Worm (Caenorhabditis elegans) whole organism, early embryonic: ENCODE measurements around the gene F02D10.2.
A peak's percentile ranks its signal among the peaks of the same experiment; 100 is the strongest.
"Not testable (repeated sequence)": the region's sequence is repeated elsewhere in the genome, so short reads cannot be mapped to it uniquely, and the experiment has no call there.

ENCODE experiments used
- B0310.2 ChIP-seq: sonication (generic microtip); optimal IDR thresholded peaks from 2 replicates; lab custom pipeline; 2016; ENCODE audit warnings: mild to moderate bottlenecking, missing genetic modification characterization, missing compliant biosample characterization
- F13C5.2 ChIP-seq: sonication (generic microtip); optimal IDR thresholded peaks from 2 replicates; lab custom pipeline; 2017; ENCODE audit warnings: mild to moderate bottlenecking, missing genetic modification characterization, inconsistent platforms, missing compliant biosample characterization
- aly-1 ChIP-seq: sonication (generic microtip); optimal IDR thresholded peaks from 2 replicates; lab custom pipeline; 2016; ENCODE audit warnings: missing genetic modification characterization, missing compliant biosample characterization
- ama-1 ChIP-seq: fragments of 150-350 bp; optimal IDR thresholded peaks from 2 replicates; lab custom pipeline; 2014
- ceh-13 ChIP-seq: fragments of 200-800 bp; sonication (Bioruptor generic); optimal IDR thresholded peaks from 2 replicates; lab custom pipeline; 2018; ENCODE audit warnings: mild to moderate bottlenecking, missing genetic modification characterization, missing compliant biosample characterization
- ceh-36 ChIP-seq: sonication (generic microtip); optimal IDR thresholded peaks from 2 replicates; lab custom pipeline; 2016; ENCODE audit warnings: missing genetic modification characterization, inconsistent platforms, missing compliant biosample characterization
- ets-7 ChIP-seq: sonication (generic microtip); optimal IDR thresholded peaks from 2 replicates; lab custom pipeline; 2016; ENCODE audit warnings: missing genotype, missing genetic modification characterization, missing compliant biosample characterization
- flt-1 ChIP-seq: fragments of 200-800 bp; sonication (Bioruptor generic); IDR thresholded peaks from 2 replicates; pipeline ENCODE4 v1.3.6; 2022; ENCODE audit warnings: missing genetic modification characterization, missing compliant biosample characterization
- hmbx-1 ChIP-seq: sonication (generic microtip); optimal IDR thresholded peaks from 2 replicates; lab custom pipeline; 2016; ENCODE audit warnings: mild to moderate bottlenecking, missing genetic modification characterization, missing compliant biosample characterization
- hmg-4 ChIP-seq: fragments of 200-800 bp; sonication (Bioruptor generic); optimal IDR thresholded peaks from 2 replicates; lab custom pipeline; 2018; ENCODE audit warnings: mild to moderate bottlenecking, missing genetic modification characterization, missing compliant biosample characterization
- hnd-1 ChIP-seq: sonication (generic microtip); optimal IDR thresholded peaks from 2 replicates; lab custom pipeline; 2016; ENCODE audit warnings: missing genetic modification characterization, missing compliant biosample characterization
- pes-1 ChIP-seq: fragments of 200-800 bp; sonication (Bioruptor generic); IDR thresholded peaks from 2 replicates; pipeline ENCODE4 v1.3.6; 2022; ENCODE audit warnings: missing genetic modification reagents, missing genetic modification characterization, missing compliant biosample characterization
- scrt-1 ChIP-seq: fragments of 200-800 bp; sonication (Bioruptor generic); IDR thresholded peaks from 2 replicates; pipeline ENCODE4 v1.3.6; 2022; ENCODE audit warnings: missing genetic modification characterization, missing compliant biosample characterization
- sea-1 ChIP-seq: fragments of 200-800 bp; sonication (Bioruptor generic); conservative IDR thresholded peaks from 2 replicates; pipeline ENCODE4 v1.3.6; 2022; ENCODE audit warnings: missing genetic modification characterization, missing compliant biosample characterization
- tbx-11 ChIP-seq: fragments of 200-800 bp; sonication (Bioruptor generic); IDR thresholded peaks from 2 replicates; pipeline ENCODE4 v1.3.6; 2022; ENCODE audit warnings: missing genetic modification characterization, missing compliant biosample characterization
- tbx-37 ChIP-seq: fragments of 200-800 bp; sonication (Bioruptor generic); conservative IDR thresholded peaks from 2 replicates; pipeline ENCODE4 v1.3.6; 2022; ENCODE audit warnings: missing genetic modification reagents, missing genetic modification characterization, missing compliant biosample characterization
- tra-4 ChIP-seq: sonication (generic microtip); optimal IDR thresholded peaks from 2 replicates; lab custom pipeline; 2017; ENCODE audit warnings: missing genetic modification characterization, missing compliant biosample characterization

Gene F02D10.2

DNA sequence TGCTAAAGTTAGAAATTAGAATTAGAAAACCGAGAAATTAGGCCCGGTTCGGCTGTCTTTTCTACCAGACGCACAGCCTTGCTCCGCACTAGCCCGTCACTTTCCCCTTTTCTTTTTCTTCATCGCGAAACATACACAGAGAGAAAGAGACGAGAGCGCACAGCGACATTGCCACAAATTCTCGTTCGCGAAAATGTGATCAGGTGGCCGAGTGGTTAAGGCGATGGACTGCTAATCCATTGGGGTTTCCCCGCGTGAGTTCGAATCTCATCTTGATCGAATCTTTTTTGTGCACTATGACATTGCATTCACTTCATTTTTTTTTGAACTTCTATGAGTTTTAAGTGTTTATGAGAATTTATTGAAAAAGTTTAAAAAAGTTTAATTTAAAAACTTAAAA lies 21.2 kb downstream of the F02D10.2 start:
- TF ChIP-seq ceh-13 (GFP tag; lab: Kevin White, UChicago) (no peak), scrt-1 (GFP tag; lab: Robert Waterston, UW) (no peak), tbx-37 (GFP tag; lab: Robert Waterston, UW) (no peak; the same call in 1 of the 2 replicates), ama-1 (lab: Kevin White, UChicago) (no peak), F13C5.2 (peak; percentile 55), ceh-36 (tag; lab: Kevin White, UChicago) (no peak), tbx-11 (GFP tag; lab: Robert Waterston, UW) (no peak), ets-7 (tag; lab: Kevin White, UChicago) (no peak), pes-1 (GFP tag; lab: Robert Waterston, UW) (no peak; the same call in 1 of the 2 replicates), sea-1 (GFP tag; lab: Robert Waterston, UW) (0 out of 2 replicates have a peak, but pooled peaks have one; percentile 41), hmbx-1 (no peak), aly-1 (tag; lab: Kevin White, UChicago) (no peak), hmg-4 (GFP tag; lab: Kevin White, UChicago) (peak; percentile 22), hnd-1 (tag; lab: Kevin White, UChicago) (no peak), flt-1 (GFP tag; lab: Robert Waterston, UW) (peak; percentile 32; the same call in 1 of the 2 replicates), B0310.2 (tag; lab: Kevin White, UChicago) (no peak), tra-4 (no peak)

DNA sequence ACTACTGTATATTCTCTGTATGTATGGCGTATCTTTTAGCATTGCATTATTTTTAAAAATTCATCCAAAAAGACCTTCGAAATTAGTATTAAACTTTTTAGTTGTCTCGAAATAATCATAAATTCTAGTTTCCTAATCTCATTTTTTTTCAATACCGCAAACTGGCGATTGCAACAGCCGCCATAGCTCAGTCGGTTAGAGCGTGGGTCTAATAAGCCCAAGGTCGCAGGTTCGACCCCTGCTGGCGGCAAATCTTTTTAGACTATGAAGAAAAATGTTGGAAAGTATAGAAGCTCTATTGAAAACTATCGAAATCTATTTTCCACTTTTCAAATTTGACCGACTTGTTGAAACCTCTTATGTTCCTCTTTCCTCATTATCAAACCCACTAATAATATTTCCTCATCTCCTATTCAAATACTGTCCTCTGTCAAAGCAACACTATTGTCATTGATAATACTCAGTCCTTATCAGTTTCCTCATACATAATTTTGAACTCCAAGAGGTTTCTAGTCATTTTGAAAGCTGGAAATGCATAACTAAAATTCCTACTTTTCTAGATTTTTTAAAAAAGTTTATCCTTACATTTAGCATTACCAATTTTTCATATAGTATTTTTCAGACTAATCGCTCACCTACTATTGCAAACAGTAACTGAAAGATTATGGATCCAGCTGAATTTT lies 27.8 kb downstream of the F02D10.2 start, which contains the start of gene jmjd-3.3:
Gene jmjd-3.3 (plus strand): TSS at position 633 of the 683 bp plus-strand sequence.
- no peak for TF ChIP-seq ets-7 (tag; lab: Kevin White, UChicago)
- TF ChIP-seq scrt-1 (GFP tag; lab: Robert Waterston, UW), result no peak
- no peak for TF ChIP-seq flt-1 (GFP tag; lab: Robert Waterston, UW)
- TF ChIP-seq aly-1 (tag; lab: Kevin White, UChicago), result no peak
- no peak for TF ChIP-seq sea-1 (GFP tag; lab: Robert Waterston, UW)

DNA sequence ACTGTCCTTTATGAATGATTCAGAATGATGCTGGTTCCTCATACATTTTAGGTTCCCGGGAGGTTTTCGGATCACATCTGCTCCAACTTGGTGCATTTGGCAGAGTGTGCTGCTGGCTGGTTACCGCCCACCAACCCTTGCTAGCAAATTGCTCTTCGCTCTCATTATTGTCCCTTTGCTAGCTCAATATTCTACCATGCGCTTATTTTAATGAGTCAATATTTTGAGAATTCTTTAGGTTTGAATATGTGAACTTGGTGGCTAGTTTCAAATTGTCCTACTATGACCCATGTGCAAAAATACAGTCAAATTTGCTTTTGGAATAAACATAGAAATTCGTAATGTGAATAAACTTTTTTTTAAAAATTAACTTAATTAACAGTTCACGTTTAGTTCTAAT lies 28.6 kb downstream of the F02D10.2 start:
- no peak for TF ChIP-seq tbx-37 (GFP tag; lab: Robert Waterston, UW)
- TF ChIP-seq pes-1 (GFP tag; lab: Robert Waterston, UW), result no peak

DNA sequence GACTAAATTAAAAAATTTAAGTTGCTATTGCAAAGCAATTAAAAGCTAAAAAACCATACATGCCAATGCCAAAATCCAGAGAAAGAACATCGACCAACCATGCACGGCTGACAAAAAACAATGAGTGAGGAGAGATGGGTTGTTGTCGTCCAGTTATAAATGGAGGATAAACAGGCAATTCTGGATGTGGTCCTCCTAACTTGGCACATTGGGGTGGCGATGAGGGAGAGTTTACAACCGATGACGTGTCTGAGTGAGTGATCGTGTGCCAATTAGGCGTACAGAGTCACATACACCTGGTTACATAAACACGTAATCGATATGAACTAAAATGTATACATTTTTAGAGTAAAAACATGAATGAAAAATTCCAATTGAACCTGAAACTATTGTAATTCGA lies 32.3 kb downstream of the F02D10.2 start, which contains the start of gene C29F7.10:
Gene C29F7.10 (minus strand): TSS at position 101 of the 400 bp plus-strand sequence.
- TF ChIP-seq aly-1 (tag; lab: Kevin White, UChicago); tra-4; sea-1 (GFP tag; lab: Robert Waterston, UW): not testable (repeated sequence)

DNA sequence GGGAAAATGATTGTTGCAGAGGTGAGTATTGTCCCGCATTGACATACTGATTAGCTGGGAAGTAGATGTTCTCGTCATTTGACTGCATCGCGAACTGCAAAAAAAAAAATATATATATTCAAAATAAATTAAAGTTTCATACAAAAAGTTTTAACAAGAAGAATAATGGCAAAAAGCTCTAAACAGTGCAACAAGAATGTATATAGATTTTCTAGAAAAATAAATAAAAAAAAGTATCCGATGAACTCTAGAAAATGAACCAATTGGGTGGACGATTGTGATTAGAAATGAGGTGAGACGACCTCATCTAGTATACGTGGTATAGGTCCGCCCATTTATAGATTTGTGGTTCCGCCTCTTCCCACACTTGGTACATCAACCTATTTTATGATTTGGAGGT lies 34.9 kb downstream of the F02D10.2 start, which contains the start of gene fkh-4:
Gene fkh-4 (minus strand): TSS at position 101 of the 400 bp plus-strand sequence.
- not testable (repeated sequence) for TF ChIP-seq flt-1 (GFP tag; lab: Robert Waterston, UW); F13C5.2; hmbx-1

DNA sequence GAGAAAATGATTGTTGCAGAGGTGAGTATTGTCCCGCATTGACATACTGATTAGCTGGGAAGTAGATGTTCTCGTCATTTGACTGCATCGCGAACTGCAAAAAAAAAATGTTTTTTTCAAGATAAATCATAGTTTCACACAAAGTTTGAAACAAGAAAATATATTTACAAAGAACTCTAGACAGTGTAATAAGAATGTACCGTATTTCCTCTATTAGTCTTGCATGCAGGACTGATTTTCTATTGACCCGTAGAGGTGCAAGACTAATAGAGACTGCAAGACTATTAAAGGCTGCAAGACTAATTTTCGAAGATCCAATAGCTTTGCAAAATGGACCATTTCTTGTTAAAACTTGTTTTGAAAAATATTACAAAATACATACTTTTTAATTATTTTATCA lies 40.4 kb downstream of the F02D10.2 start, which contains the start of gene fkh-3:
Gene fkh-3 (minus strand): TSS at position 101 of the 400 bp plus-strand sequence.
- TF ChIP-seq ama-1 (lab: Kevin White, UChicago), result no peak
- TF ChIP-seq F13C5.2, result no peak
- no peak for TF ChIP-seq tra-4
- TF ChIP-seq aly-1 (tag; lab: Kevin White, UChicago), result no peak
- TF ChIP-seq tbx-37 (GFP tag; lab: Robert Waterston, UW), result no peak
- TF ChIP-seq pes-1 (GFP tag; lab: Robert Waterston, UW), result no peak
- TF ChIP-seq ceh-13 (GFP tag; lab: Kevin White, UChicago), result no peak
- no peak for TF ChIP-seq tbx-11 (GFP tag; lab: Robert Waterston, UW)
- TF ChIP-seq hmg-4 (GFP tag; lab: Kevin White, UChicago), result no peak
- TF ChIP-seq B0310.2 (tag; lab: Kevin White, UChicago), result no peak
- no peak for TF ChIP-seq flt-1 (GFP tag; lab: Robert Waterston, UW)

DNA sequence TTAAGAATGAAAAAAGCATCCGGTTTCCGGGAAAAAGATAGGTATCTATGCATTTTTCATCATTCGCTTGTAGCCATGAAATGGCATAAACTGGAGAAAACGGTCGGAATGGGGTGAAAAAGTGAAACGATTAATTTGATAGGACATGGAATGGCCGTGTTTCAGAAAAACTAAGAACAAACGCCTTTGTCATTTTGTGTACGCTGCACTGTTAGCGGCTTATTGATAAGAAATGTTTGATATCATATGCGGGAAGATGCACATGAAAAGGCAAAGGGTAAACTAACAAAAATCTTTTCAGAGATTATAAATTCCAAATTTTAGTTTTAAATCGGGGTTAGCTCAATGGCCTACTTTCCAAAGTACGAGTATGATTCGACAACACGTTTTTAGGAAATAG lies 42.6 kb downstream of the F02D10.2 start:
- TF ChIP-seq pes-1 (GFP tag; lab: Robert Waterston, UW) (no peak), ets-7 (tag; lab: Kevin White, UChicago) (no peak), tbx-37 (GFP tag; lab: Robert Waterston, UW) (no peak), tra-4 (no peak), scrt-1 (GFP tag; lab: Robert Waterston, UW) (no peak)

DNA sequence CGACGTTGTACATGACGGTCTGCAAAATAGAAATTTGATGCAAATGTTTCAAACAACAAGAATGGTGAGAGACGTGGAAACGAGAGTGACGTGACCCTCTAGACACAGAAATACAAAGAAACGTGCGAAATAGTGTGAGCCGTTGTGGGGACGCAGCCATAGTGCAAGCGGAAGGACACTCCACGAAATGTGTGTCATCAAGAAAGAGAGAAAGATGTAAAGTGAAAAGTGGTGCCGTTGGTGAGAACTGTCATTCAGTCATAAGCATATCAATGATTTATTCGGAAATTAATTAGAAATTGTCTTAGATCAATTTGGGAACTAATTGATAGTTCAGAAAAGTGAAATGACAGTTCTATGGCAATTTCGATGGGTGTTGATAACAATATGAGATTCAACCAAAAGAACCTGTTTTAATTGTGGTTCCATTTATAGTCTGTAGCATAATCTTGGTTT lies 43.8 kb downstream of the F02D10.2 start, which contains the start of gene C29F7.3:
Gene C29F7.3 (minus strand): TSS at position 51 of the 456 bp plus-strand sequence.
- TF ChIP-seq aly-1 (tag; lab: Kevin White, UChicago) (peak; percentile 6), ama-1 (lab: Kevin White, UChicago) (no peak)
